Fruit fly (Drosophila melanogaster) whole organism, embryonic: ENCODE measurements around the gene bun.

Experiments used
- Aef1 ChIP-seq: fragments of 200-800 bp; sonication (Bioruptor generic); IDR thresholded peaks from 3 replicates; pipeline ENCODE4 v1.3.6; 2022; ENCODE audit warnings: missing biosample characterization, missing genetic modification characterization
- Bgb ChIP-seq: fragments of 200-800 bp; sonication (Bioruptor generic); IDR thresholded peaks from 2 replicates; pipeline ENCODE4 v1.3.6; 2022; ENCODE audit warnings: missing biosample characterization, missing genetic modification characterization; ENCODE audit not compliant: partially characterized antibody
- BtbVII ChIP-seq: fragments of 200-800 bp; sonication (Bioruptor generic); optimal IDR thresholded peaks from 3 replicates; lab custom pipeline; 2017; ENCODE audit warnings: missing biosample characterization, mild to moderate bottlenecking, missing genetic modification characterization
- CG10267 ChIP-seq: fragments of 200-800 bp; sonication (Bioruptor generic); optimal IDR thresholded peaks from 2 replicates; lab custom pipeline; 2018; ENCODE audit warnings: missing biosample characterization, mild to moderate bottlenecking, missing genetic modification characterization, moderate library complexity
- CG11504 ChIP-seq: fragments of 200-800 bp; sonication (Bioruptor generic); optimal IDR thresholded peaks from 3 replicates; lab custom pipeline; 2019; ENCODE audit warnings: missing biosample characterization, mild to moderate bottlenecking, missing genetic modification characterization, moderate library complexity
- CG12391 ChIP-seq: fragments of 200-800 bp; sonication (Bioruptor generic); optimal IDR thresholded peaks from 3 replicates; lab custom pipeline; 2018; ENCODE audit warnings: missing biosample characterization, mild to moderate bottlenecking, missing genetic modification characterization, moderate library complexity
- CG12942 ChIP-seq: fragments of 200-800 bp; sonication (Bioruptor generic); optimal IDR thresholded peaks from 3 replicates; lab custom pipeline; 2016; ENCODE audit warnings: missing biosample characterization, missing genetic modification characterization
- CG13624 ChIP-seq: fragments of 200-800 bp; sonication (Bioruptor generic); optimal IDR thresholded peaks from 2 replicates; lab custom pipeline; 2016; ENCODE audit warnings: missing biosample characterization, missing genetic modification characterization
- CG14014 ChIP-seq: fragments of 200-800 bp; sonication (Bioruptor generic); IDR thresholded peaks from 2 replicates; pipeline ENCODE4 v1.3.6; 2022; ENCODE audit warnings: missing biosample characterization, missing genetic modification characterization
- CG15011 ChIP-seq: fragments of 200-800 bp; sonication (Bioruptor generic); optimal IDR thresholded peaks from 3 replicates; lab custom pipeline; 2018; ENCODE audit warnings: missing biosample characterization, mild to moderate bottlenecking, missing genetic modification characterization
- CG17612 ChIP-seq: fragments of 200-800 bp; sonication (Bioruptor generic); IDR thresholded peaks from 2 replicates; pipeline ENCODE4 v1.3.6; 2022; ENCODE audit warnings: missing biosample characterization, missing genetic modification characterization
- CG34422 ChIP-seq: fragments of 200-800 bp; sonication (Bioruptor generic); IDR thresholded peaks from 3 replicates; pipeline ENCODE4 v1.3.6; 2022; ENCODE audit warnings: missing biosample characterization, missing genetic modification characterization
- CG6175 ChIP-seq: fragments of 200-800 bp; sonication (Bioruptor generic); IDR thresholded peaks from 3 replicates; pipeline ENCODE4 v1.3.6; 2022; ENCODE audit warnings: missing biosample characterization, missing genetic modification characterization
- CG6689 ChIP-seq: fragments of 200-800 bp; sonication (Bioruptor generic); IDR thresholded peaks from 2 replicates; pipeline ENCODE4 v1.3.6; 2022; ENCODE audit warnings: missing biosample characterization, missing genetic modification characterization
- CG7556 ChIP-seq: fragments of 200-800 bp; sonication (Bioruptor generic); optimal IDR thresholded peaks from 2 replicates; lab custom pipeline; 2017; ENCODE audit warnings: missing biosample characterization, mild to moderate bottlenecking, missing genetic modification characterization
- CG9437 ChIP-seq: fragments of 200-800 bp; sonication (Bioruptor generic); optimal IDR thresholded peaks from 2 replicates; lab custom pipeline; 2018; ENCODE audit warnings: missing biosample characterization, mild to moderate bottlenecking, missing genetic modification characterization
- CHES-1-like ChIP-seq: fragments of 200-800 bp; sonication (Bioruptor generic); optimal IDR thresholded peaks from 2 replicates; lab custom pipeline; 2016; ENCODE audit warnings: missing biosample characterization, missing genetic modification characterization
- Ets65A ChIP-seq: fragments of 200-800 bp; sonication (Bioruptor generic); peaks from one replicate; lab custom pipeline; 2016; ENCODE audit warnings: missing biosample characterization, missing genetic modification characterization
- Gug ChIP-seq: fragments of 200-800 bp; sonication (Bioruptor generic); IDR thresholded peaks from 4 replicates; pipeline ENCODE4 v1.3.6; 2022; ENCODE audit warnings: missing biosample characterization, missing genetic modification characterization
- Lpt ChIP-seq: fragments of >200 bp; optimal IDR thresholded peaks from 2 replicates; lab custom pipeline; 2018; ENCODE audit warnings: missing biosample characterization, missing genetic modification characterization
- Mrtf ChIP-seq: fragments of 200-800 bp; sonication (Bioruptor generic); IDR thresholded peaks from 3 replicates; pipeline ENCODE4 v1.3.6; 2022; ENCODE audit warnings: missing biosample characterization, missing genetic modification characterization
- Stat92E ChIP-seq, 3 experiments: fragments of >200 bp in 2 of 3; fragments of 200-800 bp in 1 of 3; sonication (Bioruptor generic) in 1 of 3; optimal IDR thresholded peaks; 2 replicates each; lab custom pipeline; 2017 to 2019; ENCODE audit warnings: missing biosample characterization in 3 of 3, missing genetic modification characterization in 3 of 3, mild to moderate bottlenecking in 1 of 3, moderate library complexity in 1 of 3
- Vsx1 ChIP-seq: fragments of 200-800 bp; sonication (Bioruptor generic); optimal IDR thresholded peaks from 2 replicates; lab custom pipeline; 2017; ENCODE audit warnings: missing biosample characterization, mild to moderate bottlenecking, missing genetic modification characterization, missing genetic modification reagents
- ab ChIP-seq: fragments of 200-800 bp; sonication (Bioruptor generic); optimal IDR thresholded peaks from 2 replicates; lab custom pipeline; 2016; ENCODE audit warnings: missing biosample characterization, missing genetic modification characterization
- cad ChIP-seq: fragments of >200 bp; optimal IDR thresholded peaks from 2 replicates; lab custom pipeline; 2017; ENCODE audit warnings: missing biosample characterization, missing genetic modification characterization
- corto ChIP-seq: fragments of 200-800 bp; sonication (Bioruptor generic); optimal IDR thresholded peaks from 2 replicates; lab custom pipeline; 2016; ENCODE audit warnings: missing biosample characterization, mild to moderate bottlenecking, missing genetic modification characterization, moderate library complexity
- crol ChIP-seq: fragments of 200-800 bp; sonication (Bioruptor generic); IDR thresholded peaks from 2 replicates; pipeline ENCODE4 v1.3.6; 2022; ENCODE audit warnings: missing biosample characterization, missing genetic modification characterization
- dmrt99B ChIP-seq: fragments of 200-800 bp; sonication (Bioruptor generic); optimal IDR thresholded peaks from 2 replicates; lab custom pipeline; 2018; ENCODE audit warnings: missing biosample characterization, mild to moderate bottlenecking, missing genetic modification characterization, moderate library complexity
- eyg ChIP-seq: fragments of 200-800 bp; sonication (Bioruptor generic); optimal IDR thresholded peaks from 3 replicates; lab custom pipeline; 2016; ENCODE audit warnings: missing biosample characterization, missing genetic modification characterization
- ftz-f1 ChIP-seq: fragments of 200-800 bp; sonication (Bioruptor generic); optimal IDR thresholded peaks from 2 replicates; lab custom pipeline; 2016; ENCODE audit warnings: missing biosample characterization, missing genetic modification characterization
- fu2 ChIP-seq: fragments of 200-800 bp; sonication (Bioruptor generic); optimal IDR thresholded peaks from 2 replicates; lab custom pipeline; 2016; ENCODE audit warnings: missing biosample characterization, missing genetic modification characterization
- gsb ChIP-seq: fragments of 200-800 bp; sonication (Bioruptor generic); IDR thresholded peaks from 2 replicates; pipeline ENCODE4 v1.3.6; 2022; ENCODE audit warnings: missing biosample characterization, missing genetic modification characterization
- hkb ChIP-seq, 2 experiments: fragments of 200-800 bp in 1 of 2; fragments of >200 bp in 1 of 2; sonication (Bioruptor generic) in 1 of 2; IDR thresholded peaks in 1 of 2; optimal IDR thresholded peaks in 1 of 2; 2 replicates each; pipeline versions ENCODE4 v1.3.6 to Lab custom; 2017 to 2022; ENCODE audit warnings: missing biosample characterization in 1 of 2, missing genetic modification characterization in 1 of 2
- klu ChIP-seq: fragments of 200-800 bp; sonication (Bioruptor generic); IDR thresholded peaks from 2 replicates; pipeline ENCODE4 v1.3.6; 2022; ENCODE audit warnings: missing biosample characterization, missing genetic modification characterization
- lab ChIP-seq: fragments of 200-800 bp; sonication (Bioruptor generic); optimal IDR thresholded peaks from 3 replicates; lab custom pipeline; 2017; ENCODE audit warnings: missing biosample characterization, missing genetic modification characterization, mild to moderate bottlenecking, moderate library complexity, missing genetic modification reagents
- lola ChIP-seq, 3 experiments: fragments of >200 bp in 2 of 3; fragments of 200-800 bp in 1 of 3; sonication (Bioruptor generic) in 1 of 3; optimal IDR thresholded peaks; 2 replicates each; lab custom pipeline; 2017 to 2019; ENCODE audit warnings: missing biosample characterization in 3 of 3, missing genetic modification characterization in 3 of 3, mild to moderate bottlenecking in 1 of 3, moderate library complexity in 1 of 3
- peb ChIP-seq: fragments of 200-800 bp; sonication (Bioruptor generic); IDR thresholded peaks from 2 replicates; pipeline ENCODE4 v1.3.6; 2022; ENCODE audit warnings: missing biosample characterization, missing genetic modification characterization
- row ChIP-seq: fragments of 200-800 bp; sonication (Bioruptor generic); IDR thresholded peaks from 3 replicates; pipeline ENCODE4 v1.3.6; 2022; ENCODE audit warnings: missing biosample characterization, missing genetic modification characterization
- scrt ChIP-seq: fragments of 200-800 bp; sonication (Bioruptor generic); optimal IDR thresholded peaks from 2 replicates; lab custom pipeline; 2018; ENCODE audit warnings: missing biosample characterization, mild to moderate bottlenecking, missing genetic modification characterization, moderate library complexity
- sug ChIP-seq: fragments of 200-800 bp; optimal IDR thresholded peaks from 2 replicates; lab custom pipeline; 2019; ENCODE audit warnings: missing biosample characterization, mild to moderate bottlenecking, missing genetic modification characterization, moderate library complexity
- unpg ChIP-seq: fragments of 200-800 bp; sonication (Bioruptor generic); optimal IDR thresholded peaks from 3 replicates; lab custom pipeline; 2018; ENCODE audit warnings: missing biosample characterization, mild to moderate bottlenecking, missing genetic modification characterization, moderate library complexity
- vvl ChIP-seq: fragments of 200-800 bp; sonication (Bioruptor generic); IDR thresholded peaks from 2 replicates; pipeline ENCODE4 v1.3.6; 2022; ENCODE audit warnings: missing biosample characterization, missing genetic modification characterization
- zfh1 ChIP-seq: fragments of 200-800 bp; sonication (Bioruptor generic); IDR thresholded peaks from 3 replicates; pipeline ENCODE4 v1.3.6; 2022; ENCODE audit warnings: missing biosample characterization, missing genetic modification characterization

Gene bun

dm6 chr2L:12529949-12530849, 16.2 kb downstream of the bun start (continued):
- TF ChIP-seq BtbVII (GFP tag; lab: Kevin White, UChicago) (peak; percentile 34), CG6689 (GFP tag; lab: Robert Waterston, UW) (peak; percentile 47; the same call in 1 of the 2 replicates), CG6175 (GFP tag; lab: Robert Waterston, UW) (no peak), cad (GFP tag; lab: Kevin White, UChicago) (no peak), Bgb (GFP tag; lab: Robert Waterston, UW) (no peak), CG12942 (GFP tag; lab: Kevin White, UChicago) (no peak), dmrt99B (tag; lab: Kevin White, UChicago) (peak; percentile 59), CG15011 (no peak), Vsx1 (GFP tag; lab: Kevin White, UChicago) (no peak), CG14014 (GFP tag; lab: Robert Waterston, UW) (peak; percentile 26; the same call in 1 of the 2 replicates), crol (GFP tag; lab: Robert Waterston, UW) (peak; percentile 83), lab (peak; percentile 14), row (GFP tag; lab: Robert Waterston, UW) (peak; percentile 41; the same call in 1 of the 3 replicates), gsb (GFP tag; lab: Robert Waterston, UW) (no peak), Stat92E (GFP tag; optimal IDR thresholded peaks at IDR 0.05; lab: Kevin White, UChicago) (no peak), peb (GFP tag; lab: Robert Waterston, UW) (no peak), CG13624 (GFP tag; lab: Kevin White, UChicago) (no peak), fu2 (GFP tag; lab: Kevin White, UChicago) (no peak), Lpt (GFP tag; lab: Kevin White, UChicago) (no peak), eyg (GFP tag; lab: Kevin White, UChicago) (no peak), ftz-f1 (no peak), CG12391 (peak; percentile 36), CG7556 (GFP tag; lab: Kevin White, UChicago) (peak; percentile 16), Ets65A (GFP tag; lab: Kevin White, UChicago) (no peak), ab (GFP tag; lab: Kevin White, UChicago) (no peak), CG34422 (GFP tag; lab: Robert Waterston, UW) (no peak), Aef1 (GFP tag; lab: Robert Waterston, UW) (no peak), sug (peak; percentile 49), CG17612 (no peak), zfh1 (GFP tag; lab: Robert Waterston, UW) (no peak), hkb (optimal IDR thresholded peaks at IDR 0.05; lab: Kevin White, UChicago) (no peak), hkb (GFP tag; IDR thresholded peaks at IDR 0.05; lab: Robert Waterston, UW) (peak; percentile 50; the same call in 1 of the 2 replicates), Mrtf (GFP tag; lab: Robert Waterston, UW) (no peak), CHES-1-like (GFP tag; lab: Kevin White, UChicago) (no peak), scrt (GFP tag; lab: Kevin White, UChicago) (no peak), CG9437 (GFP tag; lab: Kevin White, UChicago) (peak; percentile 30), vvl (GFP tag; lab: Robert Waterston, UW) (peak; percentile 17), klu (no peak), CG11504 (peak; percentile 49), Gug (GFP tag; lab: Robert Waterston, UW) (no peak), CG10267 (tag; lab: Kevin White, UChicago) (peak; percentile 3), unpg (peak; percentile 33), corto (no peak), lola (GFP tag; optimal IDR thresholded peaks at IDR 0.05; lab: Kevin White, UChicago) (peak in 1 of 3 experiments; percentile 11)
